Worm (Caenorhabditis elegans) whole organism, L4 larva: Measurements from ENCODE around the gene dars-2.

ENCODE experiments used
- ZK337.2 ChIP-seq: fragments of 200-800 bp; sonication (Bioruptor generic); IDR thresholded peaks from 2 replicates; pipeline ENCODE4 v1.3.6; 2022; ENCODE audit warnings: missing genetic modification reagents, missing genetic modification characterization, missing compliant biosample characterization
- aly-2 ChIP-seq: sonication (generic microtip); optimal IDR thresholded peaks from 2 replicates; lab custom pipeline; 2018; ENCODE audit warnings: missing biosample characterization, missing genetic modification characterization
- lin-29 ChIP-seq: fragments of 200-800 bp; sonication (Bioruptor generic); IDR thresholded peaks from 2 replicates; pipeline ENCODE4 v1.3.6; 2022; ENCODE audit warnings: missing genetic modification reagents, missing genetic modification characterization, missing compliant biosample characterization
- lir-3 ChIP-seq: sonication (generic microtip); optimal IDR thresholded peaks from 2 replicates; lab custom pipeline; 2016; ENCODE audit warnings: mild to moderate bottlenecking, missing genetic modification characterization, missing compliant biosample characterization
- mdl-1 ChIP-seq, 2 experiments: fragments of 150-350 bp in 1 of 2; sonication (generic microtip) in 1 of 2; optimal IDR thresholded peaks; 2 replicates each; lab custom pipeline; 2014 to 2017; ENCODE audit warnings: missing biosample characterization in 2 of 2, missing genetic modification characterization in 2 of 2
- nhr-11 ChIP-seq: fragments of 150-350 bp; optimal IDR thresholded peaks from 2 replicates; lab custom pipeline; 2014; ENCODE audit warnings: missing biosample characterization, missing genetic modification characterization
- nhr-237 ChIP-seq: sonication (generic microtip); optimal IDR thresholded peaks from 2 replicates; lab custom pipeline; 2017; ENCODE audit warnings: missing biosample characterization, missing genetic modification characterization
- pha-4 ChIP-seq, 2 experiments: fragments of 150-350 bp in 1 of 2; fragments of 200-800 bp in 1 of 2; sonication (Bioruptor generic) in 1 of 2; IDR thresholded peaks in 1 of 2; optimal IDR thresholded peaks in 1 of 2; 2 replicates each; pipeline versions ENCODE4 v1.3.6 to Lab custom; 2014 to 2022; ENCODE audit warnings: missing genetic modification characterization in 2 of 2, missing genetic modification reagents in 2 of 2, missing biosample characterization in 1 of 2, missing compliant biosample characterization in 1 of 2
- unc-39 ChIP-seq: sonication (generic microtip); optimal IDR thresholded peaks from 2 replicates; lab custom pipeline; 2017; ENCODE audit warnings: missing biosample characterization, missing genetic modification characterization
- unc-62 ChIP-seq, 3 experiments: fragments of 150-350 bp in 1 of 3; sonication (generic microtip); optimal IDR thresholded peaks in 2 of 3; peaks in 1 of 3; 1 replicate in 1 of 3; 2 replicates in 2 of 3; lab custom pipeline; 2014 to 2017; ENCODE audit warnings: missing biosample characterization in 3 of 3, missing genetic modification characterization in 3 of 3, missing genetic modification reagents in 3 of 3, missing genotype in 1 of 3

ce11 chrV:12032060-12032459 is 16.5 kb upstream of the dars-2 start, which contains the start of gene pkc-1:
- TF ChIP-seq nhr-11 (tag; lab: Kevin White, UChicago): no peak
- TF ChIP-seq lir-3 (tag; lab: Kevin White, UChicago): no peak
- TF ChIP-seq aly-2 (tag; lab: Kevin White, UChicago): no peak
- TF ChIP-seq unc-62 (GFP tag; optimal IDR thresholded peaks at IDR 0.05 in 1 of 2; lab: Kevin White, UChicago): no peak
- no peak for TF ChIP-seq unc-62 (tag; optimal IDR thresholded peaks at IDR 0.05; lab: Kevin White, UChicago)
- TF ChIP-seq lin-29 (GFP tag; lab: Robert Waterston, UW): no peak
- no peak for TF ChIP-seq nhr-237 (tag; lab: Kevin White, UChicago)
- TF ChIP-seq mdl-1 (tag; optimal IDR thresholded peaks at IDR 0.05; lab: Kevin White, UChicago): no peak
- no peak for TF ChIP-seq unc-39 (tag; lab: Kevin White, UChicago)
- no peak for TF ChIP-seq pha-4 (GFP tag; IDR thresholded peaks at IDR 0.05; lab: Robert Waterston, UW)
- TF ChIP-seq pha-4 (tag; optimal IDR thresholded peaks at IDR 0.05; lab: Kevin White, UChicago): no peak
- TF ChIP-seq ZK337.2: no peak
